Worm (Caenorhabditis elegans): ENCODE data around the gene set-6.

set-6 gene

DNA sequence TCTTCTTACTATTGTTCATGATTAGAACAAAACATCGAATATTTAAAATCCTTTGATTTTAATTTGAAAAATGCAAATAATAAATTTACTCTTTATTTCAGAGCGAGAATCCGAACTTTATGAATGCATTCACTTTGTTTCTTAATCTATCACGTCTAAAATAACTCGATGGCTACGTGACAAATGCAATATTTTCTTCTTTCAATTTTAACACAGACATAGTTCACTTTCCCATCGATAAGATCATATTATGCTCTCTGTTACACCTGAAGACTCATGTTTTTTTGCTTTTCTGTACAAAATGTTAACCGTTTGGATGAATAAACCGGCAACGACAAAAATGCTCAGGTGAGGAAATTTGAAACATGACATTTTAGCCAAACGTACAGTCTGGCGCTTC is 4.9 kb downstream of the set-6 start:
- TF ChIP-seq ttx-3 (tag; optimal IDR thresholded peaks at IDR 0.05) (no peak), ceh-6 (GFP tag; optimal IDR thresholded peaks at IDR 0.05) (no peak), K02D7.2 (tag; optimal IDR thresholded peaks at IDR 0.05) (no peak), fkh-10 (GFP tag; optimal IDR thresholded peaks at IDR 0.05) (no peak), eyg-1 (tag; optimal IDR thresholded peaks at IDR 0.05) (no peak), hlh-8 (tag; optimal IDR thresholded peaks at IDR 0.05) (no peak), K09A11.1 (tag; optimal IDR thresholded peaks at IDR 0.05; ENCODE audit: insufficient read depth) (no peak), tbx-2 (tag; optimal IDR thresholded peaks at IDR 0.05) (no peak), elt-4 (tag; optimal IDR thresholded peaks at IDR 0.05) (no peak), ceh-24 (tag; optimal IDR thresholded peaks at IDR 0.05) (no peak), ama-1 (optimal IDR thresholded peaks at IDR 0.05) (no peak), ceh-2 (tag; optimal IDR thresholded peaks at IDR 0.05) (no peak), sox-2 (GFP tag; IDR thresholded peaks at IDR 0.05) (no peak), ceh-22 (tag; optimal IDR thresholded peaks at IDR 0.05) (no peak), tbx-7 (tag; optimal IDR thresholded peaks at IDR 0.05) (no peak), ceh-9 (tag; optimal IDR thresholded peaks at IDR 0.05) (no peak), pros-1 (tag; optimal IDR thresholded peaks at IDR 0.05) (no peak), ahr-1 (tag; optimal IDR thresholded peaks at IDR 0.05) (no peak)

DNA sequence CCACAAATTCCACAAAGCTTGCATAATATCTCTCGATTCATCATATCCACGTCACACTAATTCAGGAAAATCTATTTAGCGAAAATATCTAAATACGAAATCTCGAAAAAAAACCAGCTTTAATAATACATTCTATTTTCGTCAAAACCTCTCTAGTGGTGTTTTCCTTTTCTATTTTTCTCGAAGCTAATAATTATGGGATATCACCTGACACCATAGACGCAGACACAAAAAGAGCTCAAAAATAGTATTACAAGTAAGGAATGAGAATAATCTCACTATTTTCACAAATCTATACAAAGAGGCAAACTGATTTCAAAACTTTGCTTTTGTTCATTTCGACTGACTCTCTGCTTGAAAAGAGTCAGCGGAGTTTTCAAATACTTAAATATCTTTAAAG is 5.4 kb downstream of the set-6 start:
- no peak for TF ChIP-seq nfya-1 (tag; optimal IDR thresholded peaks at IDR 0.05)
- no peak for TF ChIP-seq T23F11.4 (GFP tag; optimal IDR thresholded peaks at IDR 0.05)
- TF ChIP-seq ceh-22 (tag; optimal IDR thresholded peaks at IDR 0.05) = no peak
- TF ChIP-seq pha-4 (tag; optimal IDR thresholded peaks at IDR 0.05) = no peak
- no peak for TF ChIP-seq ama-1 (optimal IDR thresholded peaks at IDR 0.05)
- TF ChIP-seq madf-2 (tag; optimal IDR thresholded peaks at IDR 0.05) = no peak
- no peak for TF ChIP-seq ceh-2 (tag; optimal IDR thresholded peaks at IDR 0.05)
- TF ChIP-seq ceh-18 (tag; optimal IDR thresholded peaks at IDR 0.05) = no peak
- no peak for TF ChIP-seq fax-1 (tag; optimal IDR thresholded peaks at IDR 0.05)
- TF ChIP-seq sox-4 (tag; optimal IDR thresholded peaks at IDR 0.05) = no peak
- no peak for TF ChIP-seq ref-2 (tag; optimal IDR thresholded peaks at IDR 0.05)
- TF ChIP-seq ceh-34 (tag; optimal IDR thresholded peaks at IDR 0.05) = no peak
- no peak for TF ChIP-seq unc-42 (tag; optimal IDR thresholded peaks at IDR 0.05)
- TF ChIP-seq ceh-14 (tag; optimal IDR thresholded peaks at IDR 0.05) = no peak
- no peak for TF ChIP-seq ceh-30 (tag; optimal IDR thresholded peaks at IDR 0.05)

DNA sequence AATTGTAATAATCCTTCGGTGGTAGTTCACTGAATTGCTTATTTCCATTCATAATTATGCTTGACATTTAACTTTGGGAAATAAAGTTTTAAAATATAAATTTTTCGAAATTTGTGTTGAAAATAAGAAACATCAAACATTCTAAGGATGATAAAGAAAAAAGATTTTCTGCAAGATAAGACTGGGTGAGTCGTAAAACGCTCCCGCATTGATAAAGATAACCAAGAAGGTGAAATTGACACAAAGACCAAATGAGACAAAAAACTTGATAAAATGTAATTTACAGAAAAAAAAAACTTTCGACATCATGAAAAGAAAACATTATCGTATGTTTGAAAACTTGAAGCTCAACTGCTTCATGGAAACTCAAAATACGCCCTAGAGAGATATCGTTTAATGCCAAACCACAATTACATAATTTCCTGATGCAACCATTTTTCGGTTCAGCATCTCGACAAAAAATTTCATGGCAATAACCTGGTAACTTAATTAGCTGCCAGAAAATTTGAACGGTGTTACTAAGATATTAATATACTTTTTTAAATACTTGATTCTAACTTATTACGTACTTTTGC is 6.4 kb downstream of the set-6 start:
- TF ChIP-seq unc-55 (GFP tag; optimal IDR thresholded peaks at IDR 0.05) (no peak), fkh-10 (GFP tag; optimal IDR thresholded peaks at IDR 0.05) (no peak), elt-2 (tag; optimal IDR thresholded peaks at IDR 0.05) (peak; percentile 84), pqm-1 (tag; optimal IDR thresholded peaks at IDR 0.05) (no peak)

DNA sequence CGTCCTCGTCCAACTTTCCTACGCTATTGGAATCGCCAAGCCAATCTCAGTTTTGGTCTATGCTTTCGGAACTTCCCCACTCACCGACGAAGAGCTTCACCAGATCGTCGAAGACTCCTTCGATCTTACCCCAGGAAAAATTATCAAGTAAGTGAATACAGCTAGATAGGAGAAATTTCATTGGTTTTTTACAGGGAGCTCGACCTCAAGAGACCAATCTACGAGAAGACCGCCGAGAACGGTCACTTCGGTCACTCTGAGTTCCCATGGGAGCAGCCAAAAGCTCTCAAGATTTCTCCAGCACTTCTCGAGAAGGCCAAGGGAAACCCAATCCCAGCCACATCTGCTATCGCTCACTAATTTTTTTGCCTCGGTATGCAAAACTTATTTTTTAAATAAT is 7.4 kb downstream of the set-6 start:
- TF ChIP-seq ceh-14 (tag; optimal IDR thresholded peaks at IDR 0.05) = no peak
- TF ChIP-seq madf-2 (tag; optimal IDR thresholded peaks at IDR 0.05) = no peak
- no peak for TF ChIP-seq dmd-4 (tag; optimal IDR thresholded peaks at IDR 0.05; ENCODE audit: borderline replicate concordance)
- TF ChIP-seq tbx-2 (tag; optimal IDR thresholded peaks at IDR 0.05) = no peak
- no peak for TF ChIP-seq ceh-2 (tag; optimal IDR thresholded peaks at IDR 0.05)
- TF ChIP-seq ceh-30 (tag; optimal IDR thresholded peaks at IDR 0.05) = no peak
- no peak for TF ChIP-seq ceh-48 (tag; optimal IDR thresholded peaks at IDR 0.05)
- TF ChIP-seq che-1 (tag; optimal IDR thresholded peaks at IDR 0.05) = no peak
- no peak for TF ChIP-seq ztf-16 (tag; optimal IDR thresholded peaks at IDR 0.05)
- no peak for TF ChIP-seq ref-2 (tag; optimal IDR thresholded peaks at IDR 0.05)
- TF ChIP-seq ceh-24 (tag; optimal IDR thresholded peaks at IDR 0.05) = no peak
- no peak for TF ChIP-seq odd-2 (tag; optimal IDR thresholded peaks at IDR 0.05)
- no peak for TF ChIP-seq ceh-45 (GFP tag; IDR thresholded peaks at IDR 0.05)
- no peak for TF ChIP-seq eyg-1 (tag; optimal IDR thresholded peaks at IDR 0.05)
- no peak for TF ChIP-seq ttx-3 (tag; optimal IDR thresholded peaks at IDR 0.05)
- no peak for TF ChIP-seq ahr-1 (tag; optimal IDR thresholded peaks at IDR 0.05)
